Fruit fly (Drosophila melanogaster): Measurements from ENCODE around the gene Lk.

Gene Lk

dm6 chr3L:14544987-14545943, 15.3 kb downstream of the Lk start (continued):
- no peak for TF ChIP-seq CG7271 (tag; optimal IDR thresholded peaks at IDR 0.05)
- TF ChIP-seq CG7786 (GFP tag; optimal IDR thresholded peaks at IDR 0.05): no peak
- TF ChIP-seq HLH54F (GFP tag; optimal IDR thresholded peaks at IDR 0.05): peak; percentile 0
- no peak for TF ChIP-seq CG34224 (GFP tag; IDR thresholded peaks at IDR 0.05; ENCODE audit: partially characterized antibody)
- TF ChIP-seq dm (GFP tag; optimal IDR thresholded peaks at IDR 0.05): no peak
- TF ChIP-seq yki (optimal IDR thresholded peaks at IDR 0.05): no peak
- peak; percentile 8 for TF ChIP-seq HHEX (GFP tag; optimal IDR thresholded peaks at IDR 0.05)
- no peak for TF ChIP-seq CG12219 (GFP tag; optimal IDR thresholded peaks at IDR 0.05)
- TF ChIP-seq al (GFP tag; IDR thresholded peaks at IDR 0.05): no peak
- TF ChIP-seq stc (GFP tag; IDR thresholded peaks at IDR 0.05): no peak
- TF ChIP-seq CG10543 (GFP tag; optimal IDR thresholded peaks at IDR 0.05): peak; percentile 24
- TF ChIP-seq tx (GFP tag; optimal IDR thresholded peaks at IDR 0.05): no peak
- TF ChIP-seq grn (GFP tag; optimal IDR thresholded peaks at IDR 0.05): no peak
- TF ChIP-seq Hmx (GFP tag; optimal IDR thresholded peaks at IDR 0.05): no peak
- TF ChIP-seq Nf-YC (tag; optimal IDR thresholded peaks at IDR 0.05): peak; percentile 68
- TF ChIP-seq CG12236 (GFP tag; optimal IDR thresholded peaks at IDR 0.05): no peak
- TF ChIP-seq br (optimal IDR thresholded peaks at IDR 0.05): no peak
- TF ChIP-seq zen (tag; optimal IDR thresholded peaks at IDR 0.05): peak; percentile 2
- peak; percentile 53 for TF ChIP-seq CG18599 (GFP tag; optimal IDR thresholded peaks at IDR 0.05)
- TF ChIP-seq tna (GFP tag; IDR thresholded peaks at IDR 0.05; ENCODE audit: partially characterized antibody): no peak
- no peak for TF ChIP-seq wor (GFP tag; IDR thresholded peaks at IDR 0.05)
- no peak for TF ChIP-seq aop (GFP tag; IDR thresholded peaks at IDR 0.05)
- TF ChIP-seq Tbp (GFP tag; optimal IDR thresholded peaks at IDR 0.05): no peak
- TF ChIP-seq onecut (GFP tag; IDR thresholded peaks at IDR 0.05): no peak
- TF ChIP-seq CG18262 (tag; optimal IDR thresholded peaks at IDR 0.05): peak; percentile 81
- no peak for TF ChIP-seq CG17328 (GFP tag; IDR thresholded peaks at IDR 0.05)
- TF ChIP-seq kah (GFP tag; optimal IDR thresholded peaks at IDR 0.05): peak; percentile 37
- TF ChIP-seq CG10979 (tag; optimal IDR thresholded peaks at IDR 0.05): peak; percentile 61
- TF ChIP-seq run (tag; optimal IDR thresholded peaks at IDR 0.05): peak; percentile 61
- no peak for TF ChIP-seq D (optimal IDR thresholded peaks at IDR 0.05)
- peak; percentile 65 for TF ChIP-seq D (GFP tag; optimal IDR thresholded peaks at IDR 0.05)
- 0 out of 2 replicates have a peak, but pooled peaks have one; percentile 43 for TF ChIP-seq ranshi (GFP tag; IDR thresholded peaks at IDR 0.05)
- no peak for TF ChIP-seq Dip2 (GFP tag; IDR thresholded peaks at IDR 0.05)
- TF ChIP-seq Bgb (GFP tag; IDR thresholded peaks at IDR 0.05; ENCODE audit: partially characterized antibody): no peak
- TF ChIP-seq CG11695 (GFP tag; IDR thresholded peaks at IDR 0.05): no peak; the same call in 2 of the 3 replicates
- TF ChIP-seq tin (GFP tag; optimal IDR thresholded peaks at IDR 0.05): peak; percentile 50
- no peak for TF ChIP-seq cg (GFP tag; optimal IDR thresholded peaks at IDR 0.05)
- no peak for TF ChIP-seq CTCF (GFP tag; optimal IDR thresholded peaks at IDR 0.05)
- no peak for TF ChIP-seq CG12155 (GFP tag; optimal IDR thresholded peaks at IDR 0.05)
- TF ChIP-seq Scr (GFP tag; IDR thresholded peaks at IDR 0.05; ENCODE audit: partially characterized antibody): no peak
- no peak for TF ChIP-seq CG6683 (GFP tag; optimal IDR thresholded peaks at IDR 0.05)
- TF ChIP-seq CG30431 (GFP tag; optimal IDR thresholded peaks at IDR 0.05): no peak
- TF ChIP-seq CG8478 (optimal IDR thresholded peaks at IDR 0.05): no peak
- TF ChIP-seq CG2202 (tag; optimal IDR thresholded peaks at IDR 0.05): no peak
- TF ChIP-seq ro (GFP tag; IDR thresholded peaks at IDR 0.05): no peak
- TF ChIP-seq CG12071 (GFP tag; optimal IDR thresholded peaks at IDR 0.05): peak; percentile 46
- no peak for TF ChIP-seq sc (optimal IDR thresholded peaks at IDR 0.05)
- TF ChIP-seq sc (GFP tag; optimal IDR thresholded peaks at IDR 0.05): peak; percentile 39
- TF ChIP-seq CG1647 (GFP tag; optimal IDR thresholded peaks at IDR 0.05): no peak
- TF ChIP-seq Ets65A (GFP tag): peak; percentile 91
- TF ChIP-seq twi (tag; optimal IDR thresholded peaks at IDR 0.05): peak; percentile 12
- peak; percentile 19 for TF ChIP-seq vvl (GFP tag; IDR thresholded peaks at IDR 0.05)
